Worm (Caenorhabditis elegans): Measurements from ENCODE around the gene F53C3.1.

DNA sequence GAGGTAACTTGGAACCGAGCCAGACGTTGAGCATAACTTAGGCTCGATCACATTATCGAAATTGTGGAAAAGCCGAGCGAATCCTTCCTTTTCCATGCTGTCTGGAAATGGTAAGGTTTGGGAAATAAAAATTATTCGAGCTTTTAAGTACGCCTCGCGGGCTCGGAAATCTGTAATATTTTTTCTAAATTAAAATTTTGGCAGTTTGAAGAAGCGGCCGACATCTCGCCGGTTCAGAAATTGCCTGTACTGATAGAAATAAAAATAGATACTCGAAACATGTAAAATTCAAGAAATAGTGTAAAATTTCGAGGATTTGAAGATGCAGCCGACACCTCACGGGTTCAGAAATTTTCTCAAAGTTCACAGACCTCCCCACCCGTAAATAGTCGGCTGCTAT, 1.1 kb upstream of the F53C3.1 start, which contains the start of gene bcmo-2:
- TF ChIP-seq mdl-1 (tag; optimal IDR thresholded peaks at IDR 0.05): no peak
- TF ChIP-seq snpc-4 (tag; optimal IDR thresholded peaks at IDR 0.05): no peak
- TF ChIP-seq elt-3 (tag; optimal IDR thresholded peaks at IDR 0.05): no peak
- TF ChIP-seq unc-62 (GFP tag; optimal IDR thresholded peaks at IDR 0.05): no peak
- no peak for TF ChIP-seq nhr-28 (tag; optimal IDR thresholded peaks at IDR 0.05)
- no peak for TF ChIP-seq ztf-11 (tag; optimal IDR thresholded peaks at IDR 0.05)
- TF ChIP-seq ceh-16 (tag; optimal IDR thresholded peaks at IDR 0.05): no peak
- no peak for TF ChIP-seq nhr-237 (tag; optimal IDR thresholded peaks at IDR 0.05)

Data from whole organism, L3 larva.